Worm (Caenorhabditis elegans): ENCODE measurements around the gene col-152.

ce11 chrV:10594810-10595209, 34.1 kb downstream of the col-152 start, which contains the start of gene T21C9.11:
- TF ChIP-seq unc-39 (tag; optimal IDR thresholded peaks at IDR 0.05), result no peak
- TF ChIP-seq nhr-237 (tag; optimal IDR thresholded peaks at IDR 0.05), result no peak
- no peak for TF ChIP-seq snpc-4 (tag; optimal IDR thresholded peaks at IDR 0.05)
- no peak for TF ChIP-seq elt-3 (tag; optimal IDR thresholded peaks at IDR 0.05)
- TF ChIP-seq ztf-11 (tag; optimal IDR thresholded peaks at IDR 0.05), result no peak
- no peak for TF ChIP-seq flh-1 (GFP tag; optimal IDR thresholded peaks at IDR 0.05)
- no peak for TF ChIP-seq unc-62 (GFP tag; optimal IDR thresholded peaks at IDR 0.05)
- no peak for TF ChIP-seq ces-1 (GFP tag; optimal IDR thresholded peaks at IDR 0.05)
- TF ChIP-seq lsy-2 (tag; optimal IDR thresholded peaks at IDR 0.05), result no peak
- TF ChIP-seq pha-4 (tag; optimal IDR thresholded peaks at IDR 0.05), result no peak
- no peak for TF ChIP-seq nhr-12 (tag; optimal IDR thresholded peaks at IDR 0.05)
- no peak for TF ChIP-seq lin-13 (tag; optimal IDR thresholded peaks at IDR 0.05)
- TF ChIP-seq mep-1 (tag; optimal IDR thresholded peaks at IDR 0.05), result no peak
- TF ChIP-seq nhr-28 (tag; optimal IDR thresholded peaks at IDR 0.05), result no peak

Measured in whole organism, mixed stage, embryonic.